Worm (Caenorhabditis elegans): ENCODE measurements around the gene twk-22.

ce11 chrX:16290536-16290935 lies 15.7 kb upstream of the twk-22 start:
- TF ChIP-seq egl-13 (tag; optimal IDR thresholded peaks at IDR 0.05) (no peak), pqm-1 (tag; optimal IDR thresholded peaks at IDR 0.05) (no peak), ztf-11 (tag; optimal IDR thresholded peaks at IDR 0.05) (no peak), nhr-19 (GFP tag; conservative IDR thresholded peaks at IDR 0.05) (no peak), jun-1 (tag; optimal IDR thresholded peaks at IDR 0.05) (no peak)

Measured in whole organism, L1 larva.